Worm (Caenorhabditis elegans) whole organism, L2 larva: ENCODE data around the gene C39E9.12.
A peak's percentile ranks its signal among the peaks of the same experiment; 100 is the strongest.

ENCODE experiments used
- C34F6.9 ChIP-seq: fragments of 150-350 bp; optimal IDR thresholded peaks from 2 replicates; lab custom pipeline; 2014; ENCODE audit warnings: missing biosample characterization, missing genetic modification characterization
- F13H6.1 ChIP-seq: sonication (generic microtip); optimal IDR thresholded peaks from 2 replicates; lab custom pipeline; 2016; ENCODE audit warnings: missing genetic modification characterization, missing compliant biosample characterization
- R02D3.7 ChIP-seq: fragments of 150-350 bp; optimal IDR thresholded peaks from 2 replicates; lab custom pipeline; 2014; ENCODE audit warnings: missing biosample characterization, missing genetic modification characterization
- Y55F3AM.14 ChIP-seq: fragments of 200-800 bp; sonication (Bioruptor generic); optimal IDR thresholded peaks from 2 replicates; lab custom pipeline; 2018; ENCODE audit warnings: mild to moderate bottlenecking, missing genetic modification characterization, missing compliant biosample characterization
- ZK546.5 ChIP-seq: sonication (generic microtip); optimal IDR thresholded peaks from 2 replicates; lab custom pipeline; 2017; ENCODE audit warnings: missing biosample characterization, missing genetic modification characterization
- alr-1 ChIP-seq: fragments of 150-350 bp; optimal IDR thresholded peaks from 2 replicates; lab custom pipeline; 2014; ENCODE audit warnings: missing biosample characterization, missing genetic modification characterization
- ama-1 ChIP-seq: fragments of 150-350 bp; optimal IDR thresholded peaks from 2 replicates; lab custom pipeline; 2018; ENCODE audit warnings: inconsistent platforms
- blmp-1 ChIP-seq: sonication (generic microtip); optimal IDR thresholded peaks from 2 replicates; lab custom pipeline; 2017; ENCODE audit warnings: missing genetic modification characterization, mild to moderate bottlenecking, missing compliant biosample characterization, antibody characterized with exemption, moderate library complexity; ENCODE audit not compliant: insufficient read depth
- ceh-16 ChIP-seq: fragments of 150-350 bp; optimal IDR thresholded peaks from 2 replicates; lab custom pipeline; 2014; ENCODE audit warnings: missing biosample characterization, missing genetic modification characterization
- ceh-82 ChIP-seq: fragments of 150-350 bp; optimal IDR thresholded peaks from 2 replicates; lab custom pipeline; 2014; ENCODE audit warnings: missing biosample characterization, missing genetic modification characterization
- crh-2 ChIP-seq: sonication (generic microtip); optimal IDR thresholded peaks from 2 replicates; lab custom pipeline; 2017; ENCODE audit warnings: missing biosample characterization, missing genetic modification characterization
- egl-27 ChIP-seq: sonication (generic microtip); optimal IDR thresholded peaks from 3 replicates; lab custom pipeline; 2017; ENCODE audit warnings: missing biosample characterization, missing genetic modification reagents, missing genetic modification characterization
- elt-1 ChIP-seq: fragments of 150-350 bp; optimal IDR thresholded peaks from 2 replicates; lab custom pipeline; 2014; ENCODE audit warnings: missing biosample characterization, missing genetic modification characterization
- fos-1 ChIP-seq: fragments of 150-350 bp; optimal IDR thresholded peaks from 2 replicates; lab custom pipeline; 2014; ENCODE audit warnings: missing biosample characterization, missing genetic modification characterization
- gmeb-1 ChIP-seq: fragments of 150-350 bp; optimal IDR thresholded peaks from 2 replicates; lab custom pipeline; 2014; ENCODE audit warnings: missing biosample characterization, missing genetic modification characterization
- lin-11 ChIP-seq: fragments of 150-350 bp; sonication (generic microtip); optimal IDR thresholded peaks from 2 replicates; lab custom pipeline; 2014; ENCODE audit warnings: missing biosample characterization, missing genetic modification characterization, inconsistent platforms, mixed read lengths
- lin-13 ChIP-seq: fragments of 150-350 bp; optimal IDR thresholded peaks from 2 replicates; lab custom pipeline; 2014; ENCODE audit warnings: missing biosample characterization, missing genetic modification reagents, missing genetic modification characterization
- lin-39 ChIP-seq: fragments of 150-350 bp; optimal IDR thresholded peaks from 2 replicates; lab custom pipeline; 2014; ENCODE audit warnings: missing biosample characterization, missing genetic modification reagents, missing genetic modification characterization
- lsy-2 ChIP-seq, 2 experiments: fragments of 150-350 bp in 1 of 2; sonication (generic microtip) in 1 of 2; optimal IDR thresholded peaks; 2 replicates each; lab custom pipeline; 2014 to 2017; ENCODE audit warnings: missing biosample characterization in 2 of 2, missing genetic modification characterization in 2 of 2
- mab-5 ChIP-seq: fragments of 150-350 bp; optimal IDR thresholded peaks from 2 replicates; lab custom pipeline; 2014; ENCODE audit warnings: missing biosample characterization, missing genetic modification characterization
- mdl-1 ChIP-seq, 2 experiments: fragments of 150-350 bp in 1 of 2; sonication (generic microtip) in 1 of 2; optimal IDR thresholded peaks; 2 replicates each; lab custom pipeline; 2017; ENCODE audit warnings: missing biosample characterization in 2 of 2, missing genetic modification characterization in 2 of 2
- nhr-11 ChIP-seq: fragments of 150-350 bp; optimal IDR thresholded peaks from 2 replicates; lab custom pipeline; 2014; ENCODE audit warnings: missing biosample characterization, missing genetic modification characterization
- nhr-12 ChIP-seq: fragments of 150-350 bp; optimal IDR thresholded peaks from 2 replicates; lab custom pipeline; 2014; ENCODE audit warnings: missing biosample characterization, missing genetic modification characterization
- nhr-129 ChIP-seq: fragments of 150-350 bp; optimal IDR thresholded peaks from 2 replicates; lab custom pipeline; 2014; ENCODE audit warnings: missing biosample characterization, missing genetic modification characterization
- nhr-21 ChIP-seq: fragments of 150-350 bp; optimal IDR thresholded peaks from 2 replicates; lab custom pipeline; 2014; ENCODE audit warnings: missing biosample characterization, missing genetic modification characterization
- nhr-23 ChIP-seq: fragments of 150-350 bp; optimal IDR thresholded peaks from 2 replicates; lab custom pipeline; 2014; ENCODE audit warnings: missing biosample characterization, missing genetic modification reagents, missing genetic modification characterization
- nhr-237 ChIP-seq: fragments of 150-350 bp; optimal IDR thresholded peaks from 2 replicates; lab custom pipeline; 2014; ENCODE audit warnings: missing biosample characterization, missing genetic modification characterization
- nhr-25 ChIP-seq: fragments of 150-350 bp; sonication (generic microtip); optimal IDR thresholded peaks from 3 replicates; lab custom pipeline; 2014; ENCODE audit warnings: missing biosample characterization, missing genetic modification characterization
- nhr-6 ChIP-seq: fragments of 150-350 bp; optimal IDR thresholded peaks from 2 replicates; lab custom pipeline; 2014; ENCODE audit warnings: missing biosample characterization, missing genetic modification characterization
- peb-1 ChIP-seq: fragments of 150-350 bp; optimal IDR thresholded peaks from 2 replicates; lab custom pipeline; 2014; ENCODE audit warnings: missing biosample characterization, missing genetic modification characterization
- sem-4 ChIP-seq: fragments of 150-350 bp; optimal IDR thresholded peaks from 2 replicates; lab custom pipeline; 2014; ENCODE audit warnings: missing biosample characterization, missing genetic modification reagents, missing genetic modification characterization
- skn-1 ChIP-seq: sonication (generic microtip); optimal IDR thresholded peaks from 2 replicates; lab custom pipeline; 2017; ENCODE audit warnings: missing biosample characterization, missing genetic modification characterization
- sma-3 ChIP-seq: sonication (generic microtip); optimal IDR thresholded peaks from 2 replicates; lab custom pipeline; 2016; ENCODE audit warnings: missing genetic modification reagents, missing genetic modification characterization, missing compliant biosample characterization
- sma-9 ChIP-seq, 2 experiments: fragments of 150-350 bp in 1 of 2; sonication (generic microtip) in 1 of 2; optimal IDR thresholded peaks; 2 replicates each; lab custom pipeline; 2014 to 2016; ENCODE audit warnings: missing genetic modification characterization in 2 of 2, mild to moderate bottlenecking in 1 of 2, missing biosample characterization in 1 of 2, missing compliant biosample characterization in 1 of 2, missing genetic modification reagents in 1 of 2, moderate library complexity in 1 of 2
- snpc-4 ChIP-seq: fragments of 150-350 bp; optimal IDR thresholded peaks from 2 replicates; lab custom pipeline; 2014; ENCODE audit warnings: missing biosample characterization, missing genetic modification characterization
- unc-39 ChIP-seq: fragments of 150-350 bp; optimal IDR thresholded peaks from 2 replicates; lab custom pipeline; 2014; ENCODE audit warnings: missing biosample characterization, missing genetic modification characterization
- unc-55 ChIP-seq: fragments of 150-350 bp; sonication (generic microtip); optimal IDR thresholded peaks from 3 replicates; lab custom pipeline; 2014; ENCODE audit warnings: missing biosample characterization, missing genetic modification reagents, missing genetic modification characterization
- unc-62 ChIP-seq: fragments of 150-350 bp; optimal IDR thresholded peaks from 2 replicates; lab custom pipeline; 2014; ENCODE audit warnings: missing biosample characterization, missing genetic modification reagents, missing genetic modification characterization
- zag-1 ChIP-seq: fragments of 150-350 bp; optimal IDR thresholded peaks from 2 replicates; lab custom pipeline; 2014; ENCODE audit warnings: missing biosample characterization, missing genetic modification characterization
- ztf-11 ChIP-seq: sonication (generic microtip); optimal IDR thresholded peaks from 2 replicates; lab custom pipeline; 2017; ENCODE audit warnings: missing biosample characterization, missing genetic modification characterization
- ztf-4 ChIP-seq: fragments of 150-350 bp; optimal IDR thresholded peaks from 2 replicates; lab custom pipeline; 2014; ENCODE audit warnings: missing biosample characterization, missing genetic modification characterization

Gene C39E9.12

ce11 chrIV:13109751-13110150, 15.9 kb downstream of the C39E9.12 start, which contains the start of gene best-1:
TSS of gene best-1 (minus strand) at chrIV:13109779.
- TF ChIP-seq ceh-16 (tag; lab: Kevin White, UChicago) = no peak
- no peak for TF ChIP-seq lin-13 (GFP tag; lab: Kevin White, UChicago)
- TF ChIP-seq C34F6.9 (tag; lab: Kevin White, UChicago) = no peak
- peak; percentile 26 for TF ChIP-seq blmp-1
- peak; percentile 5 for TF ChIP-seq nhr-129
- TF ChIP-seq nhr-12 (tag; lab: Kevin White, UChicago) = no peak
- no peak for TF ChIP-seq ZK546.5 (tag; lab: Kevin White, UChicago)
- no peak for TF ChIP-seq nhr-11
- TF ChIP-seq elt-1 (tag; lab: Kevin White, UChicago) = no peak
- TF ChIP-seq ztf-4 = no peak
- no peak for TF ChIP-seq lin-39
- peak; percentile 26 for TF ChIP-seq crh-2 (tag; lab: Kevin White, UChicago)
- TF ChIP-seq sma-9 (GFP tag; optimal IDR thresholded peaks at IDR 0.05; lab: Kevin White, UChicago) = peak; percentile 82
- no peak for TF ChIP-seq sma-9 (tag; optimal IDR thresholded peaks at IDR 0.05; lab: Kevin White, UChicago)
- TF ChIP-seq ztf-11 = no peak
- TF ChIP-seq R02D3.7 (tag; lab: Kevin White, UChicago) = no peak
- TF ChIP-seq sma-3 = peak; percentile 56
- peak; percentile 74 for TF ChIP-seq nhr-21 (tag; lab: Kevin White, UChicago)
- no peak for TF ChIP-seq fos-1 (tag; lab: Kevin White, UChicago)
- TF ChIP-seq peb-1 (tag; lab: Kevin White, UChicago) = no peak
- TF ChIP-seq lsy-2 (tag; optimal IDR thresholded peaks at IDR 0.05; lab: Kevin White, UChicago) = no peak
- TF ChIP-seq mab-5 (tag; lab: Kevin White, UChicago) = no peak
- TF ChIP-seq zag-1 = no peak
- TF ChIP-seq snpc-4 = no peak
- no peak for TF ChIP-seq unc-39 (tag; lab: Kevin White, UChicago)
- TF ChIP-seq gmeb-1 (tag; lab: Kevin White, UChicago) = no peak
- no peak for TF ChIP-seq alr-1 (tag; lab: Kevin White, UChicago)

- TF ChIP-seq peb-1 (tag; lab: Kevin White, UChicago) = no peak
- no peak for TF ChIP-seq ceh-82 (tag; lab: Kevin White, UChicago)
- peak; percentile 55 for TF ChIP-seq nhr-129
- TF ChIP-seq nhr-23 (tag; lab: Kevin White, UChicago) = no peak
- TF ChIP-seq fos-1 (tag; lab: Kevin White, UChicago) = peak; percentile 11
- no peak for TF ChIP-seq sma-3
- TF ChIP-seq elt-1 (tag; lab: Kevin White, UChicago) = no peak
- TF ChIP-seq gmeb-1 (tag; lab: Kevin White, UChicago) = no peak
- TF ChIP-seq ztf-4 = no peak
- TF ChIP-seq Y55F3AM.14 (GFP tag; lab: Kevin White, UChicago) = no peak
- TF ChIP-seq lin-11 = no peak
- TF ChIP-seq egl-27 (tag; lab: Kevin White, UChicago) = no peak
- no peak for TF ChIP-seq ztf-11
- TF ChIP-seq nhr-21 (tag; lab: Kevin White, UChicago) = peak; percentile 57
- TF ChIP-seq lin-39 = no peak
- no peak for TF ChIP-seq skn-1 (tag; lab: Kevin White, UChicago)
- no peak for TF ChIP-seq unc-39 (tag; lab: Kevin White, UChicago)
- no peak for TF ChIP-seq sem-4 (tag; lab: Kevin White, UChicago)
- no peak for TF ChIP-seq zag-1
- no peak for TF ChIP-seq ceh-16 (tag; lab: Kevin White, UChicago)
- no peak for TF ChIP-seq nhr-6 (tag; lab: Kevin White, UChicago)
- TF ChIP-seq nhr-25 = peak; percentile 11
- TF ChIP-seq unc-55 = no peak
- TF ChIP-seq ama-1 (lab: Kevin White, UChicago) = no peak
- no peak for TF ChIP-seq unc-62
These were observed 17.1 kb downstream of the C39E9.12 start for ce11 chrIV:13110876-13111275.

- TF ChIP-seq lin-39 (no peak), sma-3 (no peak), crh-2 (tag; lab: Kevin White, UChicago) (no peak), lin-13 (GFP tag; lab: Kevin White, UChicago) (no peak), mab-5 (tag; lab: Kevin White, UChicago) (no peak), nhr-237 (no peak), mdl-1 (tag; optimal IDR thresholded peaks at IDR 0.05; lab: Kevin White, UChicago) (no peak), skn-1 (tag; lab: Kevin White, UChicago) (no peak), blmp-1 (no peak), C34F6.9 (tag; lab: Kevin White, UChicago) (no peak), sem-4 (tag; lab: Kevin White, UChicago) (no peak), ceh-82 (tag; lab: Kevin White, UChicago) (no peak), nhr-11 (no peak), unc-55 (no peak), F13H6.1 (tag; lab: Kevin White, UChicago) (no peak), nhr-129 (no peak)
These were observed 19.2 kb downstream of the C39E9.12 start, which contains the start of gene best-2 for ce11 chrIV:13112982-13113381. TSS of gene best-2 (minus strand) at chrIV:13113082.
